Worm (Caenorhabditis elegans): Measurements from ENCODE around the gene daf-15.

- TF ChIP-seq sdz-38 (tag; optimal IDR thresholded peaks at IDR 0.05) (no peak), lag-1 (GFP tag; IDR thresholded peaks at IDR 0.05) (no peak), T07F8.4 (tag; optimal IDR thresholded peaks at IDR 0.05) (no peak), egl-18 (GFP tag; IDR thresholded peaks at IDR 0.05) (no peak), lir-1 (GFP tag; conservative IDR thresholded peaks at IDR 0.05) (no peak)
Observed at ce11 chrIV:9341591-9341990, 44.4 kb upstream of the daf-15 start, which contains the start of gene vps-26.
